Worm (Caenorhabditis elegans) whole organism, L3 larva: Measurements from ENCODE around the gene egl-23.

Experiments
- pha-4 ChIP-seq: fragments of 150-350 bp; optimal IDR thresholded peaks from 2 replicates; lab custom pipeline; 2014; ENCODE audit warnings: missing biosample characterization, missing genetic modification reagents, missing genetic modification characterization
- pqm-1 ChIP-seq: fragments of 150-350 bp; optimal IDR thresholded peaks from 2 replicates; lab custom pipeline; 2017; ENCODE audit warnings: missing biosample characterization, missing genetic modification characterization, inconsistent platforms

DNA sequence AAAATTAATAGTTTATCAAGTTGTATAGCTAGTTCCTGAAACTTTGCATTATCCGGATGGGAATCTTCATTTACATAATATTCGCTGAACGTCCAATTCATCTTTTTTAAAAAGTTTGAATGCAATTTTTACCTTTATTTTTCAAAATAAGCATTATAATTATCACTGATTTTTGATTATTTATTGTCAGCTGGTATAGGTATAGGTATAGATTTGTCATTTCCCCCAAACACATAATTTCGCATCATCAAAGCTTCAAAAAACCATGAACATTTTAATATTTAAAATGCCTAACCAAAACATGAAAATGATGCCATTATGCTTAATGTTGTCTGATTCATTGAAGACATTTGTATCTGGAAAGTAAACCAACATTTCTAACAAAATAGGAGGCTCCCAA, 27.0 kb downstream of the egl-23 start, which contains the start of gene srw-63:
- TF ChIP-seq pha-4 (tag; lab: Kevin White, UChicago) (no peak), pqm-1 (no peak)
